Worm (Caenorhabditis elegans) whole organism, mixed stage, embryonic: ENCODE data around the gene cest-32.

Experiments used
- lin-13 ChIP-seq: fragments of 150-350 bp; optimal IDR thresholded peaks from 2 replicates; lab custom pipeline; 2014; ENCODE audit warnings: missing biosample characterization, missing genetic modification characterization
- snpc-4 ChIP-seq: fragments of 150-350 bp; optimal IDR thresholded peaks from 2 replicates; lab custom pipeline; 2014; ENCODE audit warnings: missing biosample characterization, missing genetic modification characterization
- unc-39 ChIP-seq: fragments of 150-350 bp; optimal IDR thresholded peaks from 2 replicates; lab custom pipeline; 2014; ENCODE audit warnings: missing biosample characterization, missing genetic modification characterization

- TF ChIP-seq snpc-4 (tag; lab: Kevin White, UChicago) (no peak), unc-39 (tag; lab: Kevin White, UChicago) (no peak), lin-13 (tag; lab: Kevin White, UChicago) (no peak)
Observed at ce11 chrV:5198240-5198639, 35.5 kb downstream of the cest-32 start, which contains the start of gene Y47A7.2.
